Fruit fly (Drosophila melanogaster) whole organism, pupa: Measurements from ENCODE around the gene Fur1.

Source experiments
- CG10348 ChIP-seq: fragments of 200-800 bp; sonication (Bioruptor generic); IDR thresholded peaks from 2 replicates; pipeline ENCODE4 v1.3.6; 2022; ENCODE audit warnings: missing biosample characterization, missing genetic modification characterization
- CG14655 ChIP-seq: fragments of 200-800 bp; sonication (Bioruptor generic); optimal IDR thresholded peaks from 3 replicates; lab custom pipeline; 2017; ENCODE audit warnings: mild to moderate bottlenecking, missing biosample characterization, missing genetic modification reagents, missing genetic modification characterization
- CG8159 ChIP-seq: fragments of 200-800 bp; sonication (Bioruptor generic); optimal IDR thresholded peaks from 3 replicates; lab custom pipeline; 2018; ENCODE audit warnings: missing biosample characterization, mild to moderate bottlenecking, missing genetic modification characterization, moderate library complexity
- Snoo ChIP-seq: fragments of 200-800 bp; sonication (Bioruptor generic); optimal IDR thresholded peaks from 3 replicates; lab custom pipeline; 2017; ENCODE audit warnings: missing biosample characterization, mild to moderate bottlenecking, missing genetic modification characterization, inconsistent platforms

DNA sequence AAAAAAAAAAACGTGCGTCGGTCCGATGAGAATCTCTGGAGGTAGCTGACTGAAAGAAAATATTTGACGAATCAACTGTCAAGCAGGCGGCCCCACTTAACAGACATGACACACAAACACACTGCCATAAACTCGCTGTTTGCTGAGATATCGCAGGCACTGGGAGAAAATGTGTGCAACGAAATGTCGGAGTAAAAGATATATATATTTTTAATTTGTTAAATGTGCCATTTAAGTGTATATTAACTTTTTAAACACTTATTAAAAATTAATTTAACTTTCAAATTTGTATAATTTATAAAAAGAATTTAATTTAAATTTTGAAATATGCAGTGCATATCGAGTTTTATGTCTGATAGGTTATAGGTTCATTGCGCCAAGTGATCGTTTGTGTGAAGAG, 16.3 kb upstream of the Fur1 start:
- TF ChIP-seq CG10348 (GFP tag; lab: Robert Waterston, UW) (no peak), CG14655 (GFP tag; lab: Kevin White, UChicago) (peak; percentile 49), CG8159 (tag; lab: Kevin White, UChicago) (peak; percentile 66), Snoo (tag; lab: Kevin White, UChicago) (no peak)
